Worm (Caenorhabditis elegans): ENCODE data around the gene sft-4.

Gene sft-4

ce11 chrX:5820880-5821279 lies 40.4 kb upstream of the sft-4 start (continued):
- TF ChIP-seq nhr-25 (tag; optimal IDR thresholded peaks at IDR 0.05; ENCODE audit: borderline replicate concordance, insufficient read depth) = peak; percentile 90
- TF ChIP-seq hmg-1.1 (GFP tag; IDR thresholded peaks at IDR 0.05) = 0 out of 2 replicates have a peak, but pooled peaks have one; percentile 15
- TF ChIP-seq mep-1 (tag; optimal IDR thresholded peaks at IDR 0.05) = peak; percentile 27
- TF ChIP-seq mxl-3 (GFP tag; optimal IDR thresholded peaks at IDR 0.05) = peak; percentile 38
- TF ChIP-seq aha-1 (tag) = peak; percentile 88
- TF ChIP-seq jun-1 (tag; optimal IDR thresholded peaks at IDR 0.05) = no peak
- TF ChIP-seq set-16 (GFP tag; IDR thresholded peaks at IDR 0.05) = peak; percentile 68

- no peak for TF ChIP-seq nhr-77 (tag; optimal IDR thresholded peaks at IDR 0.05)
- TF ChIP-seq nhr-102 (tag; optimal IDR thresholded peaks at IDR 0.05) = no peak
- peak; percentile 27 for TF ChIP-seq nhr-28 (tag; optimal IDR thresholded peaks at IDR 0.05)
- peak; percentile 73 for TF ChIP-seq hlh-11 (tag; optimal IDR thresholded peaks at IDR 0.05)
- peak; percentile 30 for TF ChIP-seq F37D6.2 (tag; optimal IDR thresholded peaks at IDR 0.05)
- 0 out of 2 replicates have a peak, but pooled peaks have one; percentile 24 for TF ChIP-seq tra-1 (GFP tag; IDR thresholded peaks at IDR 0.05)
- no peak for TF ChIP-seq ZK546.5 (tag; optimal IDR thresholded peaks at IDR 0.05)
- peak in 1 of 2 experiments; percentile 33 for TF ChIP-seq hif-1 (tag; optimal IDR thresholded peaks at IDR 0.05)
- no peak for TF ChIP-seq F10B5.3 (tag; optimal IDR thresholded peaks at IDR 0.05)
- 0 out of 2 replicates have a peak, but pooled peaks have one; percentile 46 for TF ChIP-seq hmg-1.1 (GFP tag; IDR thresholded peaks at IDR 0.05)
- peak; percentile 41; the same call in 1 of the 2 replicates for TF ChIP-seq set-16 (GFP tag; IDR thresholded peaks at IDR 0.05)
- TF ChIP-seq ctbp-1 (GFP tag; IDR thresholded peaks at IDR 0.05) = peak; percentile 52
- peak; percentile 62 for TF ChIP-seq aha-1 (tag)
- TF ChIP-seq dmd-8 (GFP tag; IDR thresholded peaks at IDR 0.05) = no peak
- peak in 1 of 2 experiments; percentile 18 for TF ChIP-seq lsy-2 (tag; optimal IDR thresholded peaks at IDR 0.05)
- TF ChIP-seq mdl-1 (tag; optimal IDR thresholded peaks at IDR 0.05) = peak in 1 of 2 experiments; percentile 8
- TF ChIP-seq ama-1 (optimal IDR thresholded peaks at IDR 0.05) = no peak
- TF ChIP-seq nhr-25 (tag; optimal IDR thresholded peaks at IDR 0.05; ENCODE audit: borderline replicate concordance, insufficient read depth) = no peak
- peak; percentile 41 for TF ChIP-seq mes-2 (tag; optimal IDR thresholded peaks at IDR 0.05; ENCODE audit: poor library complexity, severe bottlenecking)
- no peak for TF ChIP-seq zag-1 (tag; optimal IDR thresholded peaks at IDR 0.05)
- TF ChIP-seq snpc-4 (tag; optimal IDR thresholded peaks at IDR 0.05) = no peak
- peak; percentile 37 for TF ChIP-seq nhr-11 (tag; optimal IDR thresholded peaks at IDR 0.05)
- peak; percentile 67 for TF ChIP-seq nhr-48 (tag; optimal IDR thresholded peaks at IDR 0.05)
- peak; percentile 10 for TF ChIP-seq rbr-2 (tag; optimal IDR thresholded peaks at IDR 0.05)
- peak; percentile 59 for TF ChIP-seq hlh-30 (tag; optimal IDR thresholded peaks at IDR 0.05; ENCODE audit: insufficient read depth)
- no peak for TF ChIP-seq pqm-1 (tag; optimal IDR thresholded peaks at IDR 0.05)
- no peak for TF ChIP-seq daf-8 (GFP tag; IDR thresholded peaks at IDR 0.05)
- no peak for TF ChIP-seq Y48G9A.11 (GFP tag; IDR thresholded peaks at IDR 0.05)
- peak in 1 of 2 experiments; percentile 12 for TF ChIP-seq unc-62 (GFP tag; optimal IDR thresholded peaks at IDR 0.05 in 1 of 2)
- no peak for TF ChIP-seq unc-62 (tag; optimal IDR thresholded peaks at IDR 0.05)
- TF ChIP-seq zip-2 (tag; optimal IDR thresholded peaks at IDR 0.05) = no peak
- TF ChIP-seq daf-16 (GFP tag; optimal IDR thresholded peaks at IDR 0.05) = peak in 1 of 2 experiments; percentile 91
- TF ChIP-seq daf-16 (tag; optimal IDR thresholded peaks at IDR 0.05) = no peak
- TF ChIP-seq fkh-10 (GFP tag; optimal IDR thresholded peaks at IDR 0.05) = peak; percentile 55
- no peak for TF ChIP-seq zfp-3 (GFP tag; conservative IDR thresholded peaks at IDR 0.05)
- peak; percentile 51 for TF ChIP-seq mep-1 (tag; optimal IDR thresholded peaks at IDR 0.05)
- TF ChIP-seq daf-19 (GFP tag; conservative IDR thresholded peaks at IDR 0.05) = no peak
- TF ChIP-seq T26A8.4 (GFP tag; IDR thresholded peaks at IDR 0.05) = no peak
- TF ChIP-seq gei-8 (GFP tag; optimal IDR thresholded peaks at IDR 0.05) = no peak
These were observed 39.4 kb upstream of the sft-4 start for ce11 chrX:5819702-5820470.
